Worm (Caenorhabditis elegans): ENCODE measurements around the gene lite-1.
A peak's percentile ranks its signal among the peaks of the same experiment; 100 is the strongest.

The lite-1 gene

ce11 chrX:6251947-6252617, 21.5 kb upstream of the lite-1 start (continued):
- no peak for TF ChIP-seq madf-3 (GFP tag; IDR thresholded peaks at IDR 0.05)
- TF ChIP-seq atf-7 (tag; optimal IDR thresholded peaks at IDR 0.05), result peak; percentile 8
- peak; percentile 4 for TF ChIP-seq ceh-27 (GFP tag; optimal IDR thresholded peaks at IDR 0.05)
- 0 out of 2 replicates have a peak, but pooled peaks have one; percentile 40 for TF ChIP-seq cebp-1 (GFP tag; IDR thresholded peaks at IDR 0.05)
- peak; percentile 51 for TF ChIP-seq cebp-1 (tag; optimal IDR thresholded peaks at IDR 0.05)
- peak; percentile 45 for TF ChIP-seq zim-3 (tag; optimal IDR thresholded peaks at IDR 0.05)
- peak; percentile 53 for TF ChIP-seq tbp1 (GFP tag; optimal IDR thresholded peaks at IDR 0.05)
- 0 out of 2 replicates have a peak, but pooled peaks have one; percentile 11 for TF ChIP-seq C06A6.2 (GFP tag; conservative IDR thresholded peaks at IDR 0.05)
- TF ChIP-seq D2030.7 (GFP tag; IDR thresholded peaks at IDR 0.05), result no peak
- peak; percentile 6 for TF ChIP-seq unc-62 (GFP tag; optimal IDR thresholded peaks at IDR 0.05)
- no peak for TF ChIP-seq sdz-38 (tag; optimal IDR thresholded peaks at IDR 0.05)
- no peak for TF ChIP-seq dpff-1 (tag; optimal IDR thresholded peaks at IDR 0.05)
- TF ChIP-seq Y53G8AR.9 (GFP tag; conservative IDR thresholded peaks at IDR 0.05), result 0 out of 2 replicates have a peak, but pooled peaks have one; percentile 52
- TF ChIP-seq akir-1 (GFP tag; optimal IDR thresholded peaks at IDR 0.05), result no peak
- no peak for TF ChIP-seq hlh-26 (GFP tag; conservative IDR thresholded peaks at IDR 0.05)
- peak; percentile 17 for TF ChIP-seq attf-5 (GFP tag; optimal IDR thresholded peaks at IDR 0.05)
- TF ChIP-seq cebp-2 (GFP tag; IDR thresholded peaks at IDR 0.05), result 0 out of 2 replicates have a peak, but pooled peaks have one; percentile 13
- peak; percentile 54 for TF ChIP-seq ztf-26 (tag; optimal IDR thresholded peaks at IDR 0.05)
- TF ChIP-seq K11D2.4 (GFP tag; IDR thresholded peaks at IDR 0.05), result peak; percentile 48
- TF ChIP-seq let-526 (GFP tag; IDR thresholded peaks at IDR 0.05), result no peak
- no peak for TF ChIP-seq egl-44 (GFP tag; IDR thresholded peaks at IDR 0.05)
- no peak for TF ChIP-seq T26A5.8 (tag; optimal IDR thresholded peaks at IDR 0.05)
- peak; percentile 26 for TF ChIP-seq F57C9.4 (tag; optimal IDR thresholded peaks at IDR 0.05)
- peak; percentile 26 for TF ChIP-seq ztf-22 (GFP tag; optimal IDR thresholded peaks at IDR 0.05)
- TF ChIP-seq egrh-3 (GFP tag; IDR thresholded peaks at IDR 0.05), result peak; percentile 85
- no peak for TF ChIP-seq nhr-27 (tag; optimal IDR thresholded peaks at IDR 0.05)
- no peak for TF ChIP-seq sea-2 (GFP tag; IDR thresholded peaks at IDR 0.05)
- peak; percentile 58 for TF ChIP-seq pbrm-1 (GFP tag; IDR thresholded peaks at IDR 0.05)
- TF ChIP-seq F55B11.4 (tag; optimal IDR thresholded peaks at IDR 0.05; ENCODE audit: borderline replicate concordance, insufficient read depth), result no peak
- no peak for TF ChIP-seq lsl-1 (GFP tag; optimal IDR thresholded peaks at IDR 0.05)
- no peak for TF ChIP-seq attf-3 (GFP tag; conservative IDR thresholded peaks at IDR 0.05)
- TF ChIP-seq ceh-91 (GFP tag; IDR thresholded peaks at IDR 0.05), result no peak
- TF ChIP-seq sptf-2 (GFP tag; optimal IDR thresholded peaks at IDR 0.05), result no peak
- no peak for TF ChIP-seq lag-1 (GFP tag; IDR thresholded peaks at IDR 0.05)
- peak; percentile 30 for TF ChIP-seq chd-7 (tag; optimal IDR thresholded peaks at IDR 0.05)
- 0 out of 2 replicates have a peak, but pooled peaks have one; percentile 41 for TF ChIP-seq Y56A3A.18 (GFP tag; IDR thresholded peaks at IDR 0.05)
- TF ChIP-seq ceh-40 (GFP tag; IDR thresholded peaks at IDR 0.05), result no peak
- TF ChIP-seq ZK185.1 (tag; optimal IDR thresholded peaks at IDR 0.05; ENCODE audit: poor library complexity, severe bottlenecking), result no peak
- TF ChIP-seq Y95B8A.8 (GFP tag; IDR thresholded peaks at IDR 0.05), result 0 out of 2 replicates have a peak, but pooled peaks have one; percentile 47

ce11 chrX:6251321-6251720, 20.8 kb upstream of the lite-1 start:
- TF ChIP-seq B0019.2 (GFP tag; conservative IDR thresholded peaks at IDR 0.05), result no peak
- no peak for TF ChIP-seq F37B4.10 (GFP tag; IDR thresholded peaks at IDR 0.05)

All from whole organism, young adult.